Worm (Caenorhabditis elegans) whole organism, late embryonic: ENCODE measurements around the gene F13B12.4.

Source experiments
- C08G9.2 ChIP-seq: sonication (generic microtip); optimal IDR thresholded peaks from 2 replicates; lab custom pipeline; 2016; ENCODE audit warnings: mild to moderate bottlenecking, missing genetic modification characterization, moderate library complexity, missing compliant biosample characterization
- C38D4.7 ChIP-seq: fragments of 200-800 bp; sonication (Bioruptor generic); optimal IDR thresholded peaks from 2 replicates; lab custom pipeline; 2018; ENCODE audit warnings: mild to moderate bottlenecking, missing genetic modification characterization, moderate library complexity, missing compliant biosample characterization
- F13H6.1 ChIP-seq: sonication (generic microtip); optimal IDR thresholded peaks from 2 replicates; lab custom pipeline; 2016; ENCODE audit warnings: missing genetic modification characterization, missing compliant biosample characterization
- K02D7.2 ChIP-seq: sonication (generic microtip); optimal IDR thresholded peaks from 2 replicates; lab custom pipeline; 2017; ENCODE audit warnings: mild to moderate bottlenecking, missing genetic modification characterization, missing compliant biosample characterization
- K09A11.1 ChIP-seq: sonication (generic microtip); optimal IDR thresholded peaks from 2 replicates; lab custom pipeline; 2017; ENCODE audit warnings: antibody characterized with exemption, mild to moderate bottlenecking, missing genetic modification characterization, missing compliant biosample characterization; ENCODE audit not compliant: insufficient read depth
- Y22D7AL.16 ChIP-seq: sonication (generic microtip); optimal IDR thresholded peaks from 2 replicates; lab custom pipeline; 2016; ENCODE audit warnings: missing genetic modification characterization, missing compliant biosample characterization
- ahr-1 ChIP-seq: sonication (generic microtip); optimal IDR thresholded peaks from 2 replicates; lab custom pipeline; 2016; ENCODE audit warnings: missing genetic modification characterization, missing compliant biosample characterization
- ama-1 ChIP-seq: fragments of 150-350 bp; optimal IDR thresholded peaks from 2 replicates; lab custom pipeline; 2014
- ceh-18 ChIP-seq: sonication (generic microtip); optimal IDR thresholded peaks from 2 replicates; lab custom pipeline; 2016; ENCODE audit warnings: missing genetic modification characterization, missing compliant biosample characterization
- ceh-24 ChIP-seq: sonication (generic microtip); optimal IDR thresholded peaks from 2 replicates; lab custom pipeline; 2016; ENCODE audit warnings: mild to moderate bottlenecking, missing genetic modification characterization, missing compliant biosample characterization
- ceh-30 ChIP-seq: fragments of 150-350 bp; optimal IDR thresholded peaks from 2 replicates; lab custom pipeline; 2014; ENCODE audit warnings: missing biosample characterization, missing genetic modification characterization
- ceh-31 ChIP-seq: sonication (generic microtip); optimal IDR thresholded peaks from 2 replicates; lab custom pipeline; 2016; ENCODE audit warnings: missing genetic modification characterization, missing compliant biosample characterization
- ceh-48 ChIP-seq: sonication (generic microtip); optimal IDR thresholded peaks from 2 replicates; lab custom pipeline; 2016; ENCODE audit warnings: missing genetic modification characterization, inconsistent platforms, missing compliant biosample characterization
- ceh-9 ChIP-seq: sonication (generic microtip); optimal IDR thresholded peaks from 2 replicates; lab custom pipeline; 2016; ENCODE audit warnings: mild to moderate bottlenecking, missing genetic modification characterization, inconsistent platforms, missing compliant biosample characterization
- che-1 ChIP-seq: sonication (generic microtip); optimal IDR thresholded peaks from 2 replicates; lab custom pipeline; 2016; ENCODE audit warnings: mild to moderate bottlenecking, missing genetic modification characterization, missing compliant biosample characterization
- elt-2 ChIP-seq: sonication (generic microtip); optimal IDR thresholded peaks from 2 replicates; lab custom pipeline; 2016; ENCODE audit warnings: missing genetic modification reagents, missing genetic modification characterization, missing compliant biosample characterization
- elt-4 ChIP-seq: sonication (generic microtip); optimal IDR thresholded peaks from 2 replicates; lab custom pipeline; 2016; ENCODE audit warnings: missing genetic modification characterization, missing compliant biosample characterization
- ets-4 ChIP-seq: sonication (generic microtip); optimal IDR thresholded peaks from 2 replicates; lab custom pipeline; 2016; ENCODE audit warnings: missing genetic modification characterization, missing compliant biosample characterization
- fax-1 ChIP-seq: sonication (generic microtip); optimal IDR thresholded peaks from 2 replicates; lab custom pipeline; 2016; ENCODE audit warnings: missing genotype, missing genetic modification characterization, missing compliant biosample characterization
- fkh-6 ChIP-seq: sonication (generic microtip); optimal IDR thresholded peaks from 2 replicates; lab custom pipeline; 2016; ENCODE audit warnings: missing genetic modification characterization, missing compliant biosample characterization
- hlh-13 ChIP-seq: fragments of 200-800 bp; sonication (Bioruptor generic); optimal IDR thresholded peaks from 2 replicates; lab custom pipeline; 2018; ENCODE audit warnings: mild to moderate bottlenecking, missing genetic modification characterization, missing compliant biosample characterization
- hlh-15 ChIP-seq: sonication (generic microtip); optimal IDR thresholded peaks from 2 replicates; lab custom pipeline; 2016; ENCODE audit warnings: missing genetic modification characterization, missing compliant biosample characterization
- hlh-30 ChIP-seq: sonication (generic microtip); optimal IDR thresholded peaks from 2 replicates; lab custom pipeline; 2017; ENCODE audit warnings: antibody characterized with exemption, missing genetic modification characterization, missing compliant biosample characterization; ENCODE audit not compliant: insufficient read depth
- hlh-6 ChIP-seq: sonication (generic microtip); optimal IDR thresholded peaks from 2 replicates; lab custom pipeline; 2016; ENCODE audit warnings: missing genotype, missing genetic modification characterization, missing compliant biosample characterization
- lim-6 ChIP-seq: sonication (generic microtip); optimal IDR thresholded peaks from 2 replicates; lab custom pipeline; 2016; ENCODE audit warnings: missing genetic modification characterization, missing compliant biosample characterization
- madf-2 ChIP-seq: sonication (generic microtip); optimal IDR thresholded peaks from 2 replicates; lab custom pipeline; 2017; ENCODE audit warnings: missing genetic modification characterization, missing compliant biosample characterization
- mec-3 ChIP-seq: sonication (generic microtip); optimal IDR thresholded peaks from 2 replicates; lab custom pipeline; 2016; ENCODE audit warnings: borderline replicate concordance, missing genetic modification characterization, missing compliant biosample characterization
- nfya-1 ChIP-seq: sonication (generic microtip); optimal IDR thresholded peaks from 2 replicates; lab custom pipeline; 2017; ENCODE audit warnings: missing genetic modification characterization, mild to moderate bottlenecking, missing compliant biosample characterization, antibody characterized with exemption, moderate library complexity
- nhr-11 ChIP-seq: fragments of 150-350 bp; optimal IDR thresholded peaks from 2 replicates; lab custom pipeline; 2014; ENCODE audit warnings: missing biosample characterization, missing genetic modification characterization
- odd-2 ChIP-seq: sonication (generic microtip); optimal IDR thresholded peaks from 2 replicates; lab custom pipeline; 2017; ENCODE audit warnings: antibody characterized with exemption, mild to moderate bottlenecking, missing genetic modification characterization, missing compliant biosample characterization
- pag-3 ChIP-seq: sonication (generic microtip); optimal IDR thresholded peaks from 2 replicates; lab custom pipeline; 2016; ENCODE audit warnings: missing compliant biosample characterization, missing genetic modification characterization, borderline replicate concordance
- pax-1 ChIP-seq: fragments of 150-350 bp; optimal IDR thresholded peaks from 2 replicates; lab custom pipeline; 2014; ENCODE audit warnings: missing biosample characterization, missing genetic modification characterization
- pha-2 ChIP-seq: sonication (generic microtip); optimal IDR thresholded peaks from 2 replicates; lab custom pipeline; 2017; ENCODE audit warnings: mild to moderate bottlenecking, missing genetic modification characterization, missing compliant biosample characterization
- pqm-1 ChIP-seq: sonication (generic microtip); optimal IDR thresholded peaks from 2 replicates; lab custom pipeline; 2016; ENCODE audit warnings: missing genetic modification characterization, missing compliant biosample characterization
- pros-1 ChIP-seq: fragments of 150-350 bp; optimal IDR thresholded peaks from 2 replicates; lab custom pipeline; 2014; ENCODE audit warnings: missing biosample characterization, missing genetic modification reagents, missing genetic modification characterization
- ref-2 ChIP-seq: sonication (generic microtip); optimal IDR thresholded peaks from 2 replicates; lab custom pipeline; 2016; ENCODE audit warnings: missing genetic modification characterization, missing compliant biosample characterization
- rnt-1 ChIP-seq: sonication (generic microtip); optimal IDR thresholded peaks from 2 replicates; lab custom pipeline; 2016; ENCODE audit warnings: missing genetic modification characterization, missing compliant biosample characterization
- sdc-2 ChIP-seq: sonication (generic microtip); optimal IDR thresholded peaks from 2 replicates; lab custom pipeline; 2016; ENCODE audit warnings: missing genotype, missing genetic modification characterization, missing compliant biosample characterization
- sox-4 ChIP-seq: sonication (generic microtip); optimal IDR thresholded peaks from 2 replicates; lab custom pipeline; 2017; ENCODE audit warnings: mild to moderate bottlenecking, missing genetic modification characterization, inconsistent platforms, missing compliant biosample characterization
- syd-9 ChIP-seq: sonication (generic microtip); optimal IDR thresholded peaks from 2 replicates; lab custom pipeline; 2016; ENCODE audit warnings: mild to moderate bottlenecking, missing genetic modification characterization, moderate library complexity, missing compliant biosample characterization
- tbx-2 ChIP-seq: sonication (generic microtip); optimal IDR thresholded peaks from 2 replicates; lab custom pipeline; 2016; ENCODE audit warnings: missing genetic modification characterization, missing compliant biosample characterization
- ttx-3 ChIP-seq: sonication (generic microtip); optimal IDR thresholded peaks from 2 replicates; lab custom pipeline; 2016; ENCODE audit warnings: missing genetic modification reagents, missing genetic modification characterization, missing compliant biosample characterization
- unc-86 ChIP-seq: sonication (generic microtip); optimal IDR thresholded peaks from 2 replicates; lab custom pipeline; 2016; ENCODE audit warnings: missing genetic modification characterization, missing compliant biosample characterization
- zip-5 ChIP-seq: sonication (generic microtip); optimal IDR thresholded peaks from 2 replicates; lab custom pipeline; 2016; ENCODE audit warnings: missing genetic modification characterization, missing compliant biosample characterization

F13B12.4 gene

ce11 chrIV:10462608-10463007, 12.9 kb upstream of the F13B12.4 start:
- no peak for TF ChIP-seq sox-4 (tag; lab: Kevin White, UChicago)
- TF ChIP-seq ama-1 (lab: Kevin White, UChicago) = no peak
- no peak for TF ChIP-seq pros-1 (tag; lab: Kevin White, UChicago)
- no peak for TF ChIP-seq ceh-9 (tag; lab: Kevin White, UChicago)
- TF ChIP-seq hlh-13 (GFP tag; lab: Kevin White, UChicago) = no peak
- no peak for TF ChIP-seq ceh-31 (tag; lab: Kevin White, UChicago)
- no peak for TF ChIP-seq elt-2
- TF ChIP-seq hlh-30 (tag; lab: Kevin White, UChicago) = no peak
- TF ChIP-seq syd-9 (tag; lab: Kevin White, UChicago) = no peak
- no peak for TF ChIP-seq odd-2
- no peak for TF ChIP-seq ceh-30 (tag; lab: Kevin White, UChicago)
- no peak for TF ChIP-seq mec-3

- TF ChIP-seq ceh-18 = no peak
- TF ChIP-seq Y22D7AL.16 (tag; lab: Kevin White, UChicago) = no peak
- no peak for TF ChIP-seq sdc-2 (tag; lab: Kevin White, UChicago)
- TF ChIP-seq ttx-3 (tag; lab: Kevin White, UChicago) = no peak
- no peak for TF ChIP-seq pha-2 (tag; lab: Kevin White, UChicago)
- no peak for TF ChIP-seq nhr-11
- no peak for TF ChIP-seq ref-2 (tag; lab: Kevin White, UChicago)
- no peak for TF ChIP-seq C08G9.2 (tag; lab: Kevin White, UChicago)
- TF ChIP-seq fax-1 (tag; lab: Kevin White, UChicago) = no peak
- TF ChIP-seq hlh-6 = no peak
- TF ChIP-seq nfya-1 (tag; lab: Kevin White, UChicago) = no peak
- no peak for TF ChIP-seq hlh-30 (tag; lab: Kevin White, UChicago)
- no peak for TF ChIP-seq syd-9 (tag; lab: Kevin White, UChicago)
Observed at ce11 chrIV:10461767-10462166, 12.1 kb upstream of the F13B12.4 start, which contains the start of gene mec-3. Gene mec-3, minus strand, starts transcription at chrIV:10461867.

ce11 chrIV:10457137-10457536, 7.4 kb upstream of the F13B12.4 start, which contains the start of gene srb-17:
Gene srb-17, minus strand, starts transcription at chrIV:10457237.
- TF ChIP-seq ceh-24 (no peak), pros-1 (tag; lab: Kevin White, UChicago) (no peak), lim-6 (tag; lab: Kevin White, UChicago) (no peak), ets-4 (no peak), rnt-1 (tag; lab: Kevin White, UChicago) (no peak), ceh-30 (tag; lab: Kevin White, UChicago) (no peak), K09A11.1 (no peak), elt-4 (tag; lab: Kevin White, UChicago) (no peak), ceh-18 (no peak), hlh-15 (tag; lab: Kevin White, UChicago) (no peak), che-1 (tag; lab: Kevin White, UChicago) (no peak), ceh-9 (tag; lab: Kevin White, UChicago) (no peak), unc-86 (tag; lab: Kevin White, UChicago) (no peak), madf-2 (tag; lab: Kevin White, UChicago) (no peak), pqm-1 (tag; lab: Kevin White, UChicago) (no peak), zip-5 (tag; lab: Kevin White, UChicago) (no peak), fkh-6 (tag; lab: Kevin White, UChicago) (no peak), ahr-1 (tag; lab: Kevin White, UChicago) (no peak)

- TF ChIP-seq mec-3 (no peak), sdc-2 (tag; lab: Kevin White, UChicago) (no peak), ahr-1 (tag; lab: Kevin White, UChicago) (no peak), K02D7.2 (no peak), tbx-2 (no peak), ceh-24 (no peak), ceh-48 (no peak), hlh-30 (tag; lab: Kevin White, UChicago) (no peak), pax-1 (tag; lab: Kevin White, UChicago) (no peak), hlh-15 (tag; lab: Kevin White, UChicago) (no peak), C38D4.7 (GFP tag; lab: Kevin White, UChicago) (no peak), F13H6.1 (tag; lab: Kevin White, UChicago) (no peak), pag-3 (tag; lab: Kevin White, UChicago) (no peak)
Observed at ce11 chrIV:10453001-10453400, 3.3 kb upstream of the F13B12.4 start, which contains the start of gene F01D4.8. Gene F01D4.8, minus strand, starts transcription at chrIV:10453101.
